Worm (Caenorhabditis elegans) whole organism, early embryonic: ENCODE results near the gene tag-280.

ENCODE experiments used
- B0310.2 ChIP-seq: sonication (generic microtip); optimal IDR thresholded peaks from 2 replicates; lab custom pipeline; 2016; ENCODE audit warnings: mild to moderate bottlenecking, missing genetic modification characterization, missing compliant biosample characterization
- F13C5.2 ChIP-seq: sonication (generic microtip); optimal IDR thresholded peaks from 2 replicates; lab custom pipeline; 2017; ENCODE audit warnings: mild to moderate bottlenecking, missing genetic modification characterization, inconsistent platforms, missing compliant biosample characterization
- aly-1 ChIP-seq: sonication (generic microtip); optimal IDR thresholded peaks from 2 replicates; lab custom pipeline; 2016; ENCODE audit warnings: missing genetic modification characterization, missing compliant biosample characterization
- ama-1 ChIP-seq: fragments of 150-350 bp; optimal IDR thresholded peaks from 2 replicates; lab custom pipeline; 2014
- ceh-13 ChIP-seq: fragments of 200-800 bp; sonication (Bioruptor generic); optimal IDR thresholded peaks from 2 replicates; lab custom pipeline; 2018; ENCODE audit warnings: mild to moderate bottlenecking, missing genetic modification characterization, missing compliant biosample characterization
- ets-7 ChIP-seq: sonication (generic microtip); optimal IDR thresholded peaks from 2 replicates; lab custom pipeline; 2016; ENCODE audit warnings: missing genotype, missing genetic modification characterization, missing compliant biosample characterization
- flt-1 ChIP-seq: fragments of 200-800 bp; sonication (Bioruptor generic); IDR thresholded peaks from 2 replicates; pipeline ENCODE4 v1.3.6; 2022; ENCODE audit warnings: missing genetic modification characterization, missing compliant biosample characterization
- hnd-1 ChIP-seq: sonication (generic microtip); optimal IDR thresholded peaks from 2 replicates; lab custom pipeline; 2016; ENCODE audit warnings: missing genetic modification characterization, missing compliant biosample characterization
- pes-1 ChIP-seq: fragments of 200-800 bp; sonication (Bioruptor generic); IDR thresholded peaks from 2 replicates; pipeline ENCODE4 v1.3.6; 2022; ENCODE audit warnings: missing genetic modification reagents, missing genetic modification characterization, missing compliant biosample characterization
- sea-1 ChIP-seq: fragments of 200-800 bp; sonication (Bioruptor generic); conservative IDR thresholded peaks from 2 replicates; pipeline ENCODE4 v1.3.6; 2022; ENCODE audit warnings: missing genetic modification characterization, missing compliant biosample characterization
- tra-4 ChIP-seq: sonication (generic microtip); optimal IDR thresholded peaks from 2 replicates; lab custom pipeline; 2017; ENCODE audit warnings: missing genetic modification characterization, missing compliant biosample characterization

- TF ChIP-seq ama-1 (lab: Kevin White, UChicago) (no peak), B0310.2 (tag; lab: Kevin White, UChicago) (no peak), flt-1 (GFP tag; lab: Robert Waterston, UW) (no peak), pes-1 (no peak), tra-4 (tag; lab: Kevin White, UChicago) (no peak), sea-1 (no peak), ceh-13 (no peak), F13C5.2 (no peak), hnd-1 (tag; lab: Kevin White, UChicago) (no peak), aly-1 (tag; lab: Kevin White, UChicago) (no peak), ets-7 (tag; lab: Kevin White, UChicago) (no peak)
Observed at ce11 chrII:12489903-12490302, 29.5 kb downstream of the tag-280 start, which contains the start of gene T21B4.15.
